Fruit fly (Drosophila melanogaster) whole organism: ENCODE data around the gene CG15247.

Source experiments
- CG8478 ChIP-seq: fragments of >200 bp; optimal IDR thresholded peaks from 2 replicates; lab custom pipeline; 2018; ENCODE audit warnings: inconsistent platforms
- Dll ChIP-seq: fragments of >200 bp; optimal IDR thresholded peaks from 2 replicates; lab custom pipeline; 2017
- EcR ChIP-seq, 2 experiments: fragments of >200 bp; optimal IDR thresholded peaks; 2 replicates each; lab custom pipeline; 2017; ENCODE audit warnings: missing biosample characterization in 2 of 2, missing genetic modification characterization in 2 of 2, missing genetic modification reagents in 2 of 2
- pan ChIP-seq: fragments of >200 bp; optimal IDR thresholded peaks from 2 replicates; lab custom pipeline; 2017
- psq ChIP-seq: fragments of >200 bp; optimal IDR thresholded peaks from 2 replicates; lab custom pipeline; 2017

DNA sequence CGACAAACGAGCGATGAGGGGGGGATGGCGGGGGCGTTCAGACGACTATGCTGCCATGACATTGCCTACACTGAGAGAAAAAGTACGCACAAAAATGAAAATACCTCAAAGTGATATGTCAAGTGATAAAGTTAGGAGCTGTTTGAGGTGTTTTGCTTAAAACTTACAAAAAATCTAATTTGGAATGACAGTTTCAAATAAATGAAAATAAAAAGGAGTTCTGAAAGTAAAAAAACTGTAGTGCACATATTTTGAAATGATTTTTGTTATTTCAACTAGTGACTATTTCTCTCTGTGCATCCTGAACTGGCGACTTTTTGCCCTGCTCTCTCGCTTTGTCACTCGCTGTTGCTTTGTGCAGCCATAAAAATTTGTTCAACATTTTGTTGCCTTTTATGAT is 46.6 kb downstream of the CG15247 start:
- no peak for TF ChIP-seq EcR (GFP tag; optimal IDR thresholded peaks at IDR 0.05; lab: Kevin White, UChicago)
- TF ChIP-seq CG8478 (lab: Kevin White, UChicago), result no peak
- TF ChIP-seq pan (lab: Kevin White, UChicago), result no peak
- no peak for TF ChIP-seq psq (lab: Kevin White, UChicago)
- no peak for TF ChIP-seq Dll (lab: Kevin White, UChicago)
